Worm (Caenorhabditis elegans) whole organism, young adult: ENCODE measurements around the gene dpy-19.

ENCODE experiments used
- C17E4.6 ChIP-seq: fragments of 200-800 bp; sonication (Bioruptor generic); IDR thresholded peaks from 2 replicates; pipeline ENCODE4 v1.3.6; 2022; ENCODE audit warnings: missing genetic modification reagents, missing genetic modification characterization, missing compliant biosample characterization
- F22D6.2 ChIP-seq: sonication (generic microtip); optimal IDR thresholded peaks from 2 replicates; lab custom pipeline; 2016; ENCODE audit warnings: mild to moderate bottlenecking, missing genetic modification characterization, missing compliant biosample characterization
- F23B12.7 ChIP-seq: sonication (generic microtip); optimal IDR thresholded peaks from 2 replicates; lab custom pipeline; 2017; ENCODE audit warnings: missing genetic modification characterization, mild to moderate bottlenecking, missing compliant biosample characterization, antibody characterized with exemption, moderate library complexity; ENCODE audit not compliant: insufficient read depth
- F33H1.4 ChIP-seq: fragments of 200-800 bp; sonication (Bioruptor generic); IDR thresholded peaks from 2 replicates; pipeline ENCODE4 v1.3.6; 2022; ENCODE audit warnings: missing genetic modification reagents, missing genetic modification characterization, missing compliant biosample characterization
- F37B4.10 ChIP-seq: fragments of 200-800 bp; sonication (Bioruptor generic); IDR thresholded peaks from 2 replicates; pipeline ENCODE4 v1.3.6; 2022; ENCODE audit warnings: missing genetic modification characterization, missing compliant biosample characterization
- F39B2.1 ChIP-seq: fragments of 200-800 bp; sonication (Bioruptor generic); IDR thresholded peaks from 2 replicates; pipeline ENCODE4 v1.3.6; 2022; ENCODE audit warnings: missing genetic modification reagents, missing genetic modification characterization, missing compliant biosample characterization
- F52B5.7 ChIP-seq: sonication (generic microtip); optimal IDR thresholded peaks from 2 replicates; lab custom pipeline; 2016; ENCODE audit warnings: mild to moderate bottlenecking, missing genetic modification characterization, missing compliant biosample characterization
- F57C9.4 ChIP-seq: sonication (generic microtip); optimal IDR thresholded peaks from 2 replicates; lab custom pipeline; 2017; ENCODE audit warnings: mild to moderate bottlenecking, missing genetic modification characterization, missing compliant biosample characterization
- K11D2.4 ChIP-seq: fragments of 200-800 bp; sonication (Bioruptor generic); IDR thresholded peaks from 2 replicates; pipeline ENCODE4 v1.3.6; 2022; ENCODE audit warnings: missing genetic modification reagents, missing genetic modification characterization, missing compliant biosample characterization
- T07F8.4 ChIP-seq: sonication (generic microtip); optimal IDR thresholded peaks from 2 replicates; lab custom pipeline; 2016; ENCODE audit warnings: mild to moderate bottlenecking, missing genetic modification characterization, moderate library complexity, missing compliant biosample characterization
- T26A5.8 ChIP-seq: sonication (generic microtip); optimal IDR thresholded peaks from 2 replicates; lab custom pipeline; 2016; ENCODE audit warnings: missing genetic modification characterization, missing compliant biosample characterization
- Y56A3A.18 ChIP-seq: fragments of 200-800 bp; sonication (Bioruptor generic); IDR thresholded peaks from 2 replicates; pipeline ENCODE4 v1.3.6; 2022; ENCODE audit warnings: missing genetic modification reagents, missing genetic modification characterization, missing compliant biosample characterization
- ZK185.1 ChIP-seq: sonication (generic microtip); optimal IDR thresholded peaks from 2 replicates; lab custom pipeline; 2016; ENCODE audit warnings: mild to moderate bottlenecking, missing genetic modification characterization, missing compliant biosample characterization; ENCODE audit not compliant: poor library complexity, severe bottlenecking
- akir-1 ChIP-seq: fragments of 200-800 bp; sonication (Bioruptor generic); optimal IDR thresholded peaks from 2 replicates; lab custom pipeline; 2018; ENCODE audit warnings: mild to moderate bottlenecking, missing genetic modification characterization, moderate library complexity, missing compliant biosample characterization
- athp-1 ChIP-seq: sonication (generic microtip); optimal IDR thresholded peaks from 2 replicates; lab custom pipeline; 2017; ENCODE audit warnings: mild to moderate bottlenecking, missing genetic modification characterization, missing compliant biosample characterization
- cebp-1 ChIP-seq, 2 experiments: fragments of 200-800 bp in 1 of 2; sonication (Bioruptor generic) in 1 of 2; sonication (generic microtip) in 1 of 2; IDR thresholded peaks in 1 of 2; optimal IDR thresholded peaks in 1 of 2; 2 replicates each; pipeline versions ENCODE4 v1.3.6 to Lab custom; 2017 to 2022; ENCODE audit warnings: missing compliant biosample characterization in 2 of 2, missing genetic modification characterization in 2 of 2, mild to moderate bottlenecking in 1 of 2, missing genetic modification reagents in 1 of 2, moderate library complexity in 1 of 2
- cebp-2 ChIP-seq: fragments of 200-800 bp; sonication (Bioruptor generic); IDR thresholded peaks from 2 replicates; pipeline ENCODE4 v1.3.6; 2022; ENCODE audit warnings: missing genetic modification characterization, missing compliant biosample characterization
- chd-7 ChIP-seq: sonication (generic microtip); optimal IDR thresholded peaks from 2 replicates; lab custom pipeline; 2016; ENCODE audit warnings: mild to moderate bottlenecking, missing genetic modification characterization, moderate library complexity, missing compliant biosample characterization
- die-1 ChIP-seq: sonication (generic microtip); optimal IDR thresholded peaks from 2 replicates; lab custom pipeline; 2016; ENCODE audit warnings: missing genotype, mild to moderate bottlenecking, missing genetic modification characterization, missing compliant biosample characterization
- dpl-1 ChIP-seq: fragments of 150-350 bp; optimal IDR thresholded peaks from 2 replicates; lab custom pipeline; 2014; ENCODE audit warnings: missing biosample characterization, missing genetic modification reagents, missing genetic modification characterization
- fkh-3 ChIP-seq: sonication (generic microtip); optimal IDR thresholded peaks from 2 replicates; lab custom pipeline; 2016; ENCODE audit warnings: mild to moderate bottlenecking, missing genetic modification characterization, missing compliant biosample characterization
- him-1 ChIP-seq: sonication (generic microtip); optimal IDR thresholded peaks from 2 replicates; lab custom pipeline; 2016; ENCODE audit warnings: missing genotype, missing genetic modification reagents, missing genetic modification characterization, missing compliant biosample characterization
- hmg-1.2 ChIP-seq: fragments of 200-800 bp; sonication (Bioruptor generic); IDR thresholded peaks from 2 replicates; pipeline ENCODE4 v1.3.6; 2022; ENCODE audit warnings: missing genetic modification reagents, missing genetic modification characterization, missing compliant biosample characterization
- let-607 ChIP-seq, 2 experiments: fragments of 200-800 bp in 1 of 2; sonication (Bioruptor generic) in 1 of 2; sonication (generic microtip) in 1 of 2; optimal IDR thresholded peaks; 2 replicates each; lab custom pipeline; 2016 to 2018; ENCODE audit warnings: mild to moderate bottlenecking in 2 of 2, missing compliant biosample characterization in 2 of 2, missing genetic modification characterization in 2 of 2, moderate library complexity in 2 of 2, missing genotype in 1 of 2
- lin-26 ChIP-seq: fragments of 200-800 bp; sonication (Bioruptor generic); IDR thresholded peaks from 2 replicates; pipeline ENCODE4 v1.3.6; 2022; ENCODE audit warnings: missing genetic modification reagents, missing genetic modification characterization, missing compliant biosample characterization
- madf-10 ChIP-seq: sonication (generic microtip); optimal IDR thresholded peaks from 2 replicates; lab custom pipeline; 2016; ENCODE audit warnings: mild to moderate bottlenecking, missing genetic modification characterization, missing compliant biosample characterization
- madf-6 ChIP-seq: fragments of 200-800 bp; sonication (Bioruptor generic); IDR thresholded peaks from 2 replicates; pipeline ENCODE4 v1.3.6; 2022; ENCODE audit warnings: missing genetic modification reagents, missing genetic modification characterization, missing compliant biosample characterization
- madf-8 ChIP-seq: fragments of 200-800 bp; sonication (Bioruptor generic); conservative IDR thresholded peaks from 2 replicates; pipeline ENCODE4 v1.3.6; 2022; ENCODE audit warnings: missing genetic modification reagents, missing genetic modification characterization, missing compliant biosample characterization
- mxl-1 ChIP-seq: sonication (generic microtip); optimal IDR thresholded peaks from 2 replicates; lab custom pipeline; 2016; ENCODE audit warnings: missing genetic modification characterization, missing compliant biosample characterization
- nfya-2 ChIP-seq: fragments of 200-800 bp; sonication (Bioruptor generic); IDR thresholded peaks from 2 replicates; pipeline ENCODE4 v1.3.6; 2022; ENCODE audit warnings: missing genetic modification reagents, missing genetic modification characterization, missing compliant biosample characterization
- nfyb-1 ChIP-seq: fragments of 200-800 bp; sonication (Bioruptor generic); IDR thresholded peaks from 2 replicates; pipeline ENCODE4 v1.3.6; 2022; ENCODE audit warnings: missing genetic modification reagents, missing genetic modification characterization, missing compliant biosample characterization
- nhr-120 ChIP-seq: fragments of 200-800 bp; sonication (Bioruptor generic); IDR thresholded peaks from 2 replicates; pipeline ENCODE4 v1.3.6; 2022; ENCODE audit warnings: missing genetic modification characterization, missing compliant biosample characterization
- nhr-179 ChIP-seq: sonication (generic microtip); optimal IDR thresholded peaks from 2 replicates; lab custom pipeline; 2016; ENCODE audit warnings: mild to moderate bottlenecking, missing genetic modification characterization, missing compliant biosample characterization
- nhr-90 ChIP-seq: sonication (generic microtip); optimal IDR thresholded peaks from 2 replicates; lab custom pipeline; 2016; ENCODE audit warnings: missing genotype, mild to moderate bottlenecking, missing genetic modification characterization, missing compliant biosample characterization
- pbrm-1 ChIP-seq: fragments of 200-800 bp; sonication (Bioruptor generic); IDR thresholded peaks from 2 replicates; pipeline ENCODE4 v1.3.6; 2022; ENCODE audit warnings: missing genetic modification reagents, missing genetic modification characterization, missing compliant biosample characterization
- rpc-1 ChIP-seq, 2 experiments: fragments of 150-350 bp in 1 of 2; sonication (generic microtip) in 1 of 2; optimal IDR thresholded peaks; 2 replicates each; lab custom pipeline; 2014 to 2018; ENCODE audit warnings: missing biosample characterization in 1 of 2, missing genetic modification characterization in 1 of 2, missing genetic modification reagents in 1 of 2, missing genotype in 1 of 2
- snpc-1.3 ChIP-seq: sonication (generic microtip); optimal IDR thresholded peaks from 2 replicates; lab custom pipeline; 2017; ENCODE audit warnings: missing genetic modification characterization, mild to moderate bottlenecking, missing compliant biosample characterization, antibody characterized with exemption, moderate library complexity, missing genotype, missing genetic modification reagents; ENCODE audit not compliant: insufficient read depth
- snpc-3.4 ChIP-seq: sonication (generic microtip); optimal IDR thresholded peaks from 2 replicates; lab custom pipeline; 2017; ENCODE audit warnings: missing genetic modification characterization, mild to moderate bottlenecking, missing compliant biosample characterization, antibody characterized with exemption, moderate library complexity, missing genotype, missing genetic modification reagents
- tbp1 ChIP-seq: fragments of 200-800 bp; sonication (Bioruptor generic); optimal IDR thresholded peaks from 2 replicates; lab custom pipeline; 2018; ENCODE audit warnings: mild to moderate bottlenecking, missing genetic modification characterization, missing compliant biosample characterization
- tbx-9 ChIP-seq: sonication (generic microtip); optimal IDR thresholded peaks from 2 replicates; lab custom pipeline; 2016; ENCODE audit warnings: borderline replicate concordance, missing genetic modification characterization, inconsistent platforms, missing compliant biosample characterization
- tlf-1 ChIP-seq: fragments of 200-800 bp; sonication (Bioruptor generic); optimal IDR thresholded peaks from 2 replicates; lab custom pipeline; 2018; ENCODE audit warnings: mild to moderate bottlenecking, missing genetic modification characterization, missing compliant biosample characterization
- xnd-1 ChIP-seq: sonication (generic microtip); optimal IDR thresholded peaks from 2 replicates; lab custom pipeline; 2016; ENCODE audit warnings: missing genotype, missing genetic modification reagents, missing genetic modification characterization, missing compliant biosample characterization
- zfh-2 ChIP-seq: fragments of 200-800 bp; sonication (Bioruptor generic); conservative IDR thresholded peaks from 2 replicates; pipeline ENCODE4 v1.3.6; 2022; ENCODE audit warnings: missing genetic modification reagents, missing genetic modification characterization, missing compliant biosample characterization
- zim-3 ChIP-seq: sonication (generic microtip); optimal IDR thresholded peaks from 2 replicates; lab custom pipeline; 2017; ENCODE audit warnings: mild to moderate bottlenecking, missing genetic modification characterization, moderate library complexity, missing compliant biosample characterization
- ztf-28 ChIP-seq: fragments of 200-800 bp; sonication (Bioruptor generic); IDR thresholded peaks from 2 replicates; pipeline ENCODE4 v1.3.6; 2022; ENCODE audit warnings: missing genetic modification reagents, missing genetic modification characterization, missing compliant biosample characterization
- ztf-3 ChIP-seq: fragments of 200-800 bp; sonication (Bioruptor generic); optimal IDR thresholded peaks from 2 replicates; lab custom pipeline; 2018; ENCODE audit warnings: mild to moderate bottlenecking, missing genetic modification characterization, missing compliant biosample characterization
- ztf-6 ChIP-seq: fragments of 200-800 bp; sonication (Bioruptor generic); IDR thresholded peaks from 2 replicates; pipeline ENCODE4 v1.3.6; 2022; ENCODE audit warnings: missing genetic modification reagents, missing genetic modification characterization, missing compliant biosample characterization

The dpy-19 gene

ce11 chrIII:8653457-8653856, 13.8 kb downstream of the dpy-19 start (continued):
- peak; percentile 33 for TF ChIP-seq nhr-90 (tag; lab: Kevin White, UChicago)
- TF ChIP-seq madf-6 (GFP tag; lab: Robert Waterston, UW): peak; percentile 52
- TF ChIP-seq F23B12.7: peak; percentile 11
- TF ChIP-seq F37B4.10 (GFP tag; lab: Robert Waterston, UW): no peak
- TF ChIP-seq T07F8.4 (tag; lab: Kevin White, UChicago): no peak
- no peak for TF ChIP-seq akir-1 (GFP tag; lab: Kevin White, UChicago)
- TF ChIP-seq ztf-3: no peak
- TF ChIP-seq F33H1.4 (GFP tag; lab: Robert Waterston, UW): no peak
- no peak for TF ChIP-seq tlf-1
- TF ChIP-seq T26A5.8 (tag; lab: Kevin White, UChicago): no peak
- TF ChIP-seq snpc-1.3 (tag; lab: Kevin White, UChicago): no peak
- TF ChIP-seq ZK185.1: no peak
- no peak for TF ChIP-seq madf-10 (tag; lab: Kevin White, UChicago)
- TF ChIP-seq rpc-1 (optimal IDR thresholded peaks at IDR 0.05; lab: Kevin White, UChicago): peak; percentile 52
- TF ChIP-seq rpc-1 (tag; optimal IDR thresholded peaks at IDR 0.05; lab: Kevin White, UChicago): peak; percentile 76
- no peak for TF ChIP-seq F22D6.2 (tag; lab: Kevin White, UChicago)
- peak; percentile 17 for TF ChIP-seq snpc-3.4 (tag; lab: Kevin White, UChicago)
- TF ChIP-seq hmg-1.2 (GFP tag; lab: Robert Waterston, UW): peak; percentile 34; the same call in 1 of the 2 replicates
- peak; percentile 25 for TF ChIP-seq die-1 (tag; lab: Kevin White, UChicago)
- peak; percentile 39 for TF ChIP-seq him-1 (tag; lab: Kevin White, UChicago)
- TF ChIP-seq nhr-179 (tag; lab: Kevin White, UChicago): no peak
- no peak for TF ChIP-seq ztf-28
- TF ChIP-seq C17E4.6 (GFP tag; lab: Robert Waterston, UW): no peak
- TF ChIP-seq mxl-1 (tag; lab: Kevin White, UChicago): no peak
- no peak for TF ChIP-seq athp-1 (tag; lab: Kevin White, UChicago)
- TF ChIP-seq F57C9.4 (tag; lab: Kevin White, UChicago): no peak
- TF ChIP-seq zfh-2 (GFP tag; lab: Robert Waterston, UW): no peak
- no peak for TF ChIP-seq nfya-2 (GFP tag; lab: Robert Waterston, UW)
- no peak for TF ChIP-seq fkh-3
- TF ChIP-seq tbp1 (GFP tag; lab: Kevin White, UChicago): peak; percentile 88
- TF ChIP-seq chd-7 (tag; lab: Kevin White, UChicago): no peak
- no peak for TF ChIP-seq F39B2.1 (GFP tag; lab: Robert Waterston, UW)
- no peak for TF ChIP-seq let-607 (tag; optimal IDR thresholded peaks at IDR 0.05; lab: Kevin White, UChicago)
- peak; percentile 57; the same call in 1 of the 2 replicates for TF ChIP-seq lin-26
- no peak for TF ChIP-seq cebp-1 (GFP tag; IDR thresholded peaks at IDR 0.05; lab: Robert Waterston, UW)
- TF ChIP-seq cebp-1 (tag; optimal IDR thresholded peaks at IDR 0.05; lab: Kevin White, UChicago): no peak
- no peak for TF ChIP-seq madf-8
- TF ChIP-seq xnd-1 (tag; lab: Kevin White, UChicago): no peak

ce11 chrIII:8652922-8653321, 14.4 kb downstream of the dpy-19 start:
- TF ChIP-seq zim-3 (tag; lab: Kevin White, UChicago): no peak
- TF ChIP-seq F33H1.4 (GFP tag; lab: Robert Waterston, UW): no peak
- no peak for TF ChIP-seq cebp-2 (GFP tag; lab: Robert Waterston, UW)
- 0 out of 2 replicates have a peak, but pooled peaks have one; percentile 58 for TF ChIP-seq Y56A3A.18 (GFP tag; lab: Robert Waterston, UW)
- TF ChIP-seq ztf-3: no peak
- peak; percentile 78; the same call in 1 of the 2 replicates for TF ChIP-seq ztf-6 (GFP tag; lab: Robert Waterston, UW)
- TF ChIP-seq dpl-1 (GFP tag; lab: Kevin White, UChicago): no peak
- TF ChIP-seq F23B12.7: peak; percentile 62
- peak; percentile 48; the same call in 1 of the 2 replicates for TF ChIP-seq nfyb-1 (GFP tag; lab: Robert Waterston, UW)
- 0 out of 2 replicates have a peak, but pooled peaks have one; percentile 52 for TF ChIP-seq nhr-120 (GFP tag; lab: Robert Waterston, UW)
- peak; percentile 54; the same call in 1 of the 2 replicates for TF ChIP-seq pbrm-1 (GFP tag; lab: Robert Waterston, UW)
- TF ChIP-seq F52B5.7 (tag; lab: Kevin White, UChicago): peak; percentile 39
- TF ChIP-seq snpc-1.3 (tag; lab: Kevin White, UChicago): peak; percentile 7
- TF ChIP-seq tbp1 (GFP tag; lab: Kevin White, UChicago): peak; percentile 89
- peak; percentile 52; the same call in 1 of the 2 replicates for TF ChIP-seq K11D2.4 (GFP tag; lab: Robert Waterston, UW)
- no peak for TF ChIP-seq tbx-9 (tag; lab: Kevin White, UChicago)
- TF ChIP-seq T07F8.4 (tag; lab: Kevin White, UChicago): no peak
